Fruit fly (Drosophila melanogaster) whole organism, prepupa: Measurements from ENCODE around the gene Osi10a.

ENCODE experiments used
- Blimp-1 ChIP-seq: fragments of 200-800 bp; sonication (Bioruptor generic); optimal IDR thresholded peaks from 3 replicates; lab custom pipeline; 2017; ENCODE audit warnings: missing biosample characterization, missing genetic modification characterization, mild to moderate bottlenecking, moderate library complexity, missing genetic modification reagents
- CG10631 ChIP-seq: fragments of 200-800 bp; sonication (Bioruptor generic); optimal IDR thresholded peaks from 2 replicates; lab custom pipeline; 2016; ENCODE audit warnings: missing biosample characterization, missing genetic modification characterization
- CG11902 ChIP-seq: fragments of 200-800 bp; sonication (Bioruptor generic); optimal IDR thresholded peaks from 3 replicates; lab custom pipeline; 2016; ENCODE audit warnings: missing biosample characterization, missing genetic modification characterization
- CG15336 ChIP-seq: fragments of 200-800 bp; sonication (Bioruptor generic); IDR thresholded peaks from 2 replicates; pipeline ENCODE4 v1.3.6; 2022; ENCODE audit warnings: missing biosample characterization, missing genetic modification characterization
- CG1621 ChIP-seq: fragments of 200-800 bp; sonication (Bioruptor generic); optimal IDR thresholded peaks from 3 replicates; lab custom pipeline; 2018; ENCODE audit warnings: missing biosample characterization, mild to moderate bottlenecking, missing genetic modification characterization
- CG16779 ChIP-seq: fragments of 200-800 bp; sonication (Bioruptor generic); optimal IDR thresholded peaks from 3 replicates; lab custom pipeline; 2017; ENCODE audit warnings: missing biosample characterization, mild to moderate bottlenecking, missing genetic modification characterization
- CG32006 ChIP-seq: fragments of 200-800 bp; sonication (Bioruptor generic); optimal IDR thresholded peaks from 3 replicates; lab custom pipeline; 2017; ENCODE audit warnings: missing biosample characterization, mild to moderate bottlenecking, missing genetic modification characterization
- CG34406 ChIP-seq: fragments of 200-800 bp; sonication (Bioruptor generic); optimal IDR thresholded peaks from 3 replicates; lab custom pipeline; 2016; ENCODE audit warnings: missing biosample characterization, missing genetic modification characterization
- CG3919 ChIP-seq: fragments of 200-800 bp; sonication (Bioruptor generic); optimal IDR thresholded peaks from 3 replicates; lab custom pipeline; 2016; ENCODE audit warnings: missing biosample characterization, missing genetic modification characterization
- CG4318 ChIP-seq: fragments of 200-800 bp; sonication (Bioruptor generic); optimal IDR thresholded peaks from 3 replicates; lab custom pipeline; 2017; ENCODE audit warnings: missing biosample characterization, mild to moderate bottlenecking, missing genetic modification characterization
- CG6276 ChIP-seq: fragments of 200-800 bp; sonication (Bioruptor generic); optimal IDR thresholded peaks from 2 replicates; lab custom pipeline; 2017; ENCODE audit warnings: missing biosample characterization, mild to moderate bottlenecking, missing genetic modification characterization
- CG6808 ChIP-seq: fragments of 200-800 bp; sonication (Bioruptor generic); optimal IDR thresholded peaks from 3 replicates; lab custom pipeline; 2017; ENCODE audit warnings: missing biosample characterization, missing genetic modification characterization, mild to moderate bottlenecking, moderate library complexity, missing genetic modification reagents
- CG7368 ChIP-seq: fragments of 200-800 bp; sonication (Bioruptor generic); optimal IDR thresholded peaks from 3 replicates; lab custom pipeline; 2016; ENCODE audit warnings: missing biosample characterization, missing genetic modification characterization
- CG8119 ChIP-seq: fragments of 200-800 bp; sonication (Bioruptor generic); IDR thresholded peaks from 3 replicates; pipeline ENCODE4 v1.3.6; 2022; ENCODE audit warnings: missing biosample characterization, missing genetic modification characterization
- CG8632 ChIP-seq: fragments of 200-800 bp; sonication (Bioruptor generic); optimal IDR thresholded peaks from 3 replicates; lab custom pipeline; 2016; ENCODE audit warnings: missing biosample characterization, missing genetic modification characterization
- CG9139 ChIP-seq: fragments of 200-800 bp; sonication (Bioruptor generic); optimal IDR thresholded peaks from 3 replicates; lab custom pipeline; 2017; ENCODE audit warnings: missing biosample characterization, mild to moderate bottlenecking, missing genetic modification characterization
- Eip78C ChIP-seq: fragments of 200-800 bp; sonication (Bioruptor generic); peaks from one replicate; lab custom pipeline; 2016; ENCODE audit warnings: missing biosample characterization, missing genetic modification characterization
- Eip93F ChIP-seq: fragments of 200-800 bp; sonication (Bioruptor generic); optimal IDR thresholded peaks from 2 replicates; lab custom pipeline; 2016; ENCODE audit warnings: missing biosample characterization, mild to moderate bottlenecking, missing genetic modification characterization
- Ets21C ChIP-seq: fragments of 200-800 bp; sonication (Bioruptor generic); optimal IDR thresholded peaks from 3 replicates; lab custom pipeline; 2016; ENCODE audit warnings: missing biosample characterization, missing genetic modification characterization
- Ets96B ChIP-seq: fragments of 200-800 bp; optimal IDR thresholded peaks from 2 replicates; lab custom pipeline; 2019; ENCODE audit warnings: missing biosample characterization, mild to moderate bottlenecking, missing genetic modification characterization, moderate library complexity
- Gug ChIP-seq: fragments of 200-800 bp; sonication (Bioruptor generic); IDR thresholded peaks from 2 replicates; pipeline ENCODE4 v1.3.6; 2022; ENCODE audit warnings: missing biosample characterization, missing genetic modification characterization
- Hr39 ChIP-seq: fragments of 200-800 bp; sonication (Bioruptor generic); optimal IDR thresholded peaks from 2 replicates; lab custom pipeline; 2016; ENCODE audit warnings: missing biosample characterization, missing genetic modification characterization
- Hr4 ChIP-seq: fragments of 200-800 bp; sonication (Bioruptor generic); optimal IDR thresholded peaks from 3 replicates; lab custom pipeline; 2016; ENCODE audit warnings: missing biosample characterization, missing genetic modification characterization
- Lpt ChIP-seq: fragments of 200-800 bp; sonication (Bioruptor generic); optimal IDR thresholded peaks from 3 replicates; lab custom pipeline; 2016; ENCODE audit warnings: missing biosample characterization, missing genetic modification characterization
- Met ChIP-seq: fragments of 200-800 bp; sonication (Bioruptor generic); optimal IDR thresholded peaks from 3 replicates; lab custom pipeline; 2016; ENCODE audit warnings: missing biosample characterization, missing genetic modification characterization
- OdsH ChIP-seq: fragments of 200-800 bp; sonication (Bioruptor generic); optimal IDR thresholded peaks from 3 replicates; lab custom pipeline; 2016; ENCODE audit warnings: missing biosample characterization, missing genetic modification characterization
- Smox ChIP-seq: fragments of 200-800 bp; sonication (Bioruptor generic); optimal IDR thresholded peaks from 3 replicates; lab custom pipeline; 2016; ENCODE audit warnings: missing biosample characterization, missing genetic modification characterization
- Sox15 ChIP-seq: fragments of 200-800 bp; sonication (Bioruptor generic); optimal IDR thresholded peaks from 3 replicates; lab custom pipeline; 2016; ENCODE audit warnings: missing biosample characterization, missing genetic modification characterization
- achi ChIP-seq: fragments of 200-800 bp; sonication (Bioruptor generic); optimal IDR thresholded peaks from 3 replicates; lab custom pipeline; 2016; ENCODE audit warnings: missing biosample characterization, missing genetic modification characterization
- acj6 ChIP-seq: fragments of 200-800 bp; sonication (Bioruptor generic); optimal IDR thresholded peaks from 3 replicates; lab custom pipeline; 2016; ENCODE audit warnings: missing biosample characterization, missing genetic modification characterization
- cyc ChIP-seq: fragments of 200-800 bp; sonication (Bioruptor generic); optimal IDR thresholded peaks from 3 replicates; lab custom pipeline; 2016; ENCODE audit warnings: missing biosample characterization, missing genetic modification characterization
- dac ChIP-seq: fragments of 200-800 bp; sonication (Bioruptor generic); optimal IDR thresholded peaks from 2 replicates; lab custom pipeline; 2017; ENCODE audit warnings: missing biosample characterization, mild to moderate bottlenecking, missing genetic modification characterization
- dsx ChIP-seq: fragments of 200-800 bp; optimal IDR thresholded peaks from 3 replicates; lab custom pipeline; 2019; ENCODE audit warnings: missing biosample characterization, mild to moderate bottlenecking, missing genetic modification characterization, moderate library complexity; ENCODE audit not compliant: poor library complexity, severe bottlenecking
- eg ChIP-seq: fragments of 200-800 bp; sonication (Bioruptor generic); IDR thresholded peaks from 3 replicates; pipeline ENCODE4 v1.3.6; 2022; ENCODE audit warnings: missing biosample characterization, missing genetic modification characterization
- fd85E ChIP-seq: fragments of 200-800 bp; sonication (Bioruptor generic); optimal IDR thresholded peaks from 3 replicates; lab custom pipeline; 2016; ENCODE audit warnings: missing biosample characterization, missing genetic modification characterization
- fkh ChIP-seq: fragments of 200-800 bp; sonication (Bioruptor generic); optimal IDR thresholded peaks from 3 replicates; lab custom pipeline; 2017; ENCODE audit warnings: missing biosample characterization, mild to moderate bottlenecking, missing genetic modification characterization, moderate library complexity
- lz ChIP-seq: fragments of 200-800 bp; sonication (Bioruptor generic); optimal IDR thresholded peaks from 3 replicates; lab custom pipeline; 2016; ENCODE audit warnings: missing biosample characterization, missing genetic modification characterization
- pdm3 ChIP-seq: fragments of 200-800 bp; sonication (Bioruptor generic); optimal IDR thresholded peaks from 3 replicates; lab custom pipeline; 2016; ENCODE audit warnings: missing biosample characterization, missing genetic modification characterization
- salr ChIP-seq, 2 experiments: fragments of 200-800 bp; sonication (Bioruptor generic); optimal IDR thresholded peaks; 3 replicates each; lab custom pipeline; 2016 to 2018; ENCODE audit warnings: missing biosample characterization in 2 of 2, missing genetic modification characterization in 2 of 2, mild to moderate bottlenecking in 1 of 2
- spab ChIP-seq: fragments of 200-800 bp; sonication (Bioruptor generic); optimal IDR thresholded peaks from 2 replicates; lab custom pipeline; 2017; ENCODE audit warnings: missing biosample characterization, mild to moderate bottlenecking, missing genetic modification characterization, missing genetic modification reagents
- ss ChIP-seq, 2 experiments: fragments of 200-800 bp; sonication (Bioruptor generic); optimal IDR thresholded peaks; 2 replicates in 1 of 2; 3 replicates in 1 of 2; lab custom pipeline; 2017 to 2018; ENCODE audit warnings: mild to moderate bottlenecking in 2 of 2, missing biosample characterization in 2 of 2, missing genetic modification characterization in 2 of 2, moderate library complexity in 1 of 2
- svp ChIP-seq: fragments of 200-800 bp; sonication (Bioruptor generic); peaks from one replicate; lab custom pipeline; 2016; ENCODE audit warnings: missing biosample characterization, missing genetic modification characterization
- vri ChIP-seq: fragments of 200-800 bp; sonication (Bioruptor generic); optimal IDR thresholded peaks from 3 replicates; lab custom pipeline; 2016; ENCODE audit warnings: missing biosample characterization, mild to moderate bottlenecking, missing genetic modification characterization

The Osi10a gene

dm6 chr3R:6222119-6222518 lies 41.6 kb upstream of the Osi10a start:
- peak; percentile 33 for TF ChIP-seq CG6276 (GFP tag; lab: Kevin White, UChicago)
- TF ChIP-seq CG15336 = 0 out of 2 replicates have a peak, but pooled peaks have one; percentile 25
- no peak for TF ChIP-seq lz
- TF ChIP-seq achi (GFP tag; lab: Kevin White, UChicago) = peak; percentile 40
- peak; percentile 18 for TF ChIP-seq acj6
- no peak for TF ChIP-seq spab
- TF ChIP-seq fd85E (GFP tag; lab: Kevin White, UChicago) = no peak
- TF ChIP-seq Ets96B (tag; lab: Kevin White, UChicago) = no peak
- no peak for TF ChIP-seq CG11902 (GFP tag; lab: Kevin White, UChicago)
- TF ChIP-seq CG10631 (GFP tag; lab: Kevin White, UChicago) = no peak
- TF ChIP-seq CG32006 (GFP tag; lab: Kevin White, UChicago) = peak; percentile 77
- no peak for TF ChIP-seq Blimp-1
- TF ChIP-seq Hr4 (GFP tag; lab: Kevin White, UChicago) = peak; percentile 26
- peak in 1 of 2 experiments; percentile 21 for TF ChIP-seq salr (GFP tag; optimal IDR thresholded peaks at IDR 0.05; lab: Kevin White, UChicago)
- TF ChIP-seq CG3919 (GFP tag; lab: Kevin White, UChicago) = peak; percentile 5
- peak; percentile 5 for TF ChIP-seq CG8632 (GFP tag; lab: Kevin White, UChicago)
- no peak for TF ChIP-seq dac
- TF ChIP-seq CG4318 (GFP tag; lab: Kevin White, UChicago) = peak; percentile 66
- peak; percentile 68 for TF ChIP-seq Eip78C
- peak; percentile 10 for TF ChIP-seq OdsH (GFP tag; lab: Kevin White, UChicago)
- no peak for TF ChIP-seq CG7368
- peak; percentile 44; the same call in 1 of the 3 replicates for TF ChIP-seq CG8119 (GFP tag; lab: Robert Waterston, UW)
- TF ChIP-seq, all 60 proteins: peak for 13

- TF ChIP-seq CG9139 (GFP tag; lab: Kevin White, UChicago) (no peak), salr (GFP tag; optimal IDR thresholded peaks at IDR 0.05; lab: Kevin White, UChicago) (no peak), CG11902 (GFP tag; lab: Kevin White, UChicago) (no peak), CG16779 (no peak), CG6808 (GFP tag; lab: Kevin White, UChicago) (no peak), Eip78C (peak; percentile 9), CG7368 (no peak), Blimp-1 (peak; percentile 59), Ets96B (tag; lab: Kevin White, UChicago) (no peak)
Observed at dm6 chr3R:6226156-6226555, 37.6 kb upstream of the Osi10a start.

- no peak for TF ChIP-seq pdm3 (GFP tag; lab: Kevin White, UChicago)
- TF ChIP-seq eg = no peak
- TF ChIP-seq ss (GFP tag; optimal IDR thresholded peaks at IDR 0.05; lab: Kevin White, UChicago) = peak in 1 of 2 experiments; percentile 16
Observed at dm6 chr3R:6226997-6227562, 36.7 kb upstream of the Osi10a start, which contains the start of gene Osi5. TSS of gene Osi5 (plus strand) at chr3R:6227512.

- no peak for TF ChIP-seq cyc (GFP tag; lab: Kevin White, UChicago)
- no peak for TF ChIP-seq Ets21C (GFP tag; lab: Kevin White, UChicago)
- no peak for TF ChIP-seq dsx (GFP tag; lab: Kevin White, UChicago)
- TF ChIP-seq CG34406 = peak; percentile 51
- TF ChIP-seq CG4318 (GFP tag; lab: Kevin White, UChicago) = peak; percentile 60
- TF ChIP-seq Met (GFP tag; lab: Kevin White, UChicago) = peak; percentile 8
- no peak for TF ChIP-seq Lpt (GFP tag; lab: Kevin White, UChicago)
- TF ChIP-seq fkh (GFP tag; lab: Kevin White, UChicago) = no peak
- TF ChIP-seq vri (GFP tag; lab: Kevin White, UChicago) = no peak
- TF ChIP-seq fd85E (GFP tag; lab: Kevin White, UChicago) = no peak
- TF ChIP-seq CG9139 (GFP tag; lab: Kevin White, UChicago) = no peak
- TF ChIP-seq Gug (GFP tag; lab: Robert Waterston, UW) = no peak
- TF ChIP-seq Sox15 (GFP tag; lab: Kevin White, UChicago) = peak; percentile 40
- peak; percentile 72 for TF ChIP-seq Blimp-1
- peak in 1 of 2 experiments; percentile 32 for TF ChIP-seq salr (GFP tag; optimal IDR thresholded peaks at IDR 0.05; lab: Kevin White, UChicago)
- TF ChIP-seq dac = peak; percentile 68
- TF ChIP-seq Eip93F = no peak
- no peak for TF ChIP-seq Hr39 (GFP tag; lab: Kevin White, UChicago)
- no peak for TF ChIP-seq CG1621 (tag; lab: Kevin White, UChicago)
- TF ChIP-seq pdm3 (GFP tag; lab: Kevin White, UChicago) = peak; percentile 13
- no peak for TF ChIP-seq Smox (GFP tag; lab: Kevin White, UChicago)
- no peak for TF ChIP-seq CG16779
- TF ChIP-seq achi (GFP tag; lab: Kevin White, UChicago) = peak; percentile 44
- TF ChIP-seq svp (GFP tag; lab: Kevin White, UChicago) = peak; percentile 37
Observed at dm6 chr3R:6229055-6229841, 34.5 kb upstream of the Osi10a start.
